Worm (Caenorhabditis elegans) whole organism, L2 larva: ENCODE data around the gene Y39D8A.1.

Experiments used
- C34F6.9 ChIP-seq: fragments of 150-350 bp; optimal IDR thresholded peaks from 2 replicates; lab custom pipeline; 2014; ENCODE audit warnings: missing biosample characterization, missing genetic modification characterization
- R02D3.7 ChIP-seq: fragments of 150-350 bp; optimal IDR thresholded peaks from 2 replicates; lab custom pipeline; 2014; ENCODE audit warnings: missing biosample characterization, missing genetic modification characterization
- ZK546.5 ChIP-seq: sonication (generic microtip); optimal IDR thresholded peaks from 2 replicates; lab custom pipeline; 2017; ENCODE audit warnings: missing biosample characterization, missing genetic modification characterization
- ama-1 ChIP-seq: fragments of 150-350 bp; optimal IDR thresholded peaks from 2 replicates; lab custom pipeline; 2018; ENCODE audit warnings: inconsistent platforms
- blmp-1 ChIP-seq: sonication (generic microtip); optimal IDR thresholded peaks from 2 replicates; lab custom pipeline; 2017; ENCODE audit warnings: missing genetic modification characterization, mild to moderate bottlenecking, missing compliant biosample characterization, antibody characterized with exemption, moderate library complexity; ENCODE audit not compliant: insufficient read depth
- ceh-16 ChIP-seq: fragments of 150-350 bp; optimal IDR thresholded peaks from 2 replicates; lab custom pipeline; 2014; ENCODE audit warnings: missing biosample characterization, missing genetic modification characterization
- ceh-82 ChIP-seq: fragments of 150-350 bp; optimal IDR thresholded peaks from 2 replicates; lab custom pipeline; 2014; ENCODE audit warnings: missing biosample characterization, missing genetic modification characterization
- crh-2 ChIP-seq: sonication (generic microtip); optimal IDR thresholded peaks from 2 replicates; lab custom pipeline; 2017; ENCODE audit warnings: missing biosample characterization, missing genetic modification characterization
- elt-1 ChIP-seq: fragments of 150-350 bp; optimal IDR thresholded peaks from 2 replicates; lab custom pipeline; 2014; ENCODE audit warnings: missing biosample characterization, missing genetic modification characterization
- elt-3 ChIP-seq: sonication (generic microtip); optimal IDR thresholded peaks from 2 replicates; lab custom pipeline; 2017; ENCODE audit warnings: missing biosample characterization, missing genetic modification characterization
- fos-1 ChIP-seq: fragments of 150-350 bp; optimal IDR thresholded peaks from 2 replicates; lab custom pipeline; 2014; ENCODE audit warnings: missing biosample characterization, missing genetic modification characterization
- gmeb-1 ChIP-seq: fragments of 150-350 bp; optimal IDR thresholded peaks from 2 replicates; lab custom pipeline; 2014; ENCODE audit warnings: missing biosample characterization, missing genetic modification characterization
- lin-11 ChIP-seq: fragments of 150-350 bp; sonication (generic microtip); optimal IDR thresholded peaks from 2 replicates; lab custom pipeline; 2014; ENCODE audit warnings: missing biosample characterization, missing genetic modification characterization, inconsistent platforms, mixed read lengths
- lin-13 ChIP-seq: fragments of 150-350 bp; optimal IDR thresholded peaks from 2 replicates; lab custom pipeline; 2014; ENCODE audit warnings: missing biosample characterization, missing genetic modification reagents, missing genetic modification characterization
- lsy-2 ChIP-seq, 2 experiments: fragments of 150-350 bp in 1 of 2; sonication (generic microtip) in 1 of 2; optimal IDR thresholded peaks; 2 replicates each; lab custom pipeline; 2014 to 2017; ENCODE audit warnings: missing biosample characterization in 2 of 2, missing genetic modification characterization in 2 of 2
- mab-5 ChIP-seq: fragments of 150-350 bp; optimal IDR thresholded peaks from 2 replicates; lab custom pipeline; 2014; ENCODE audit warnings: missing biosample characterization, missing genetic modification characterization
- mdl-1 ChIP-seq, 2 experiments: fragments of 150-350 bp in 1 of 2; sonication (generic microtip) in 1 of 2; optimal IDR thresholded peaks; 2 replicates each; lab custom pipeline; 2017; ENCODE audit warnings: missing biosample characterization in 2 of 2, missing genetic modification characterization in 2 of 2
- nhr-10 ChIP-seq: sonication (generic microtip); optimal IDR thresholded peaks from 2 replicates; lab custom pipeline; 2017; ENCODE audit warnings: missing biosample characterization, missing genetic modification characterization
- nhr-129 ChIP-seq: fragments of 150-350 bp; optimal IDR thresholded peaks from 2 replicates; lab custom pipeline; 2014; ENCODE audit warnings: missing biosample characterization, missing genetic modification characterization
- nhr-21 ChIP-seq: fragments of 150-350 bp; optimal IDR thresholded peaks from 2 replicates; lab custom pipeline; 2014; ENCODE audit warnings: missing biosample characterization, missing genetic modification characterization
- nhr-237 ChIP-seq: fragments of 150-350 bp; optimal IDR thresholded peaks from 2 replicates; lab custom pipeline; 2014; ENCODE audit warnings: missing biosample characterization, missing genetic modification characterization
- nhr-25 ChIP-seq: fragments of 150-350 bp; sonication (generic microtip); optimal IDR thresholded peaks from 3 replicates; lab custom pipeline; 2014; ENCODE audit warnings: missing biosample characterization, missing genetic modification characterization
- nhr-6 ChIP-seq: fragments of 150-350 bp; optimal IDR thresholded peaks from 2 replicates; lab custom pipeline; 2014; ENCODE audit warnings: missing biosample characterization, missing genetic modification characterization
- nhr-77 ChIP-seq: fragments of 150-350 bp; optimal IDR thresholded peaks from 2 replicates; lab custom pipeline; 2014; ENCODE audit warnings: missing biosample characterization, missing genetic modification characterization
- peb-1 ChIP-seq: fragments of 150-350 bp; optimal IDR thresholded peaks from 2 replicates; lab custom pipeline; 2014; ENCODE audit warnings: missing biosample characterization, missing genetic modification characterization
- sem-4 ChIP-seq: fragments of 150-350 bp; optimal IDR thresholded peaks from 2 replicates; lab custom pipeline; 2014; ENCODE audit warnings: missing biosample characterization, missing genetic modification reagents, missing genetic modification characterization
- skn-1 ChIP-seq: sonication (generic microtip); optimal IDR thresholded peaks from 2 replicates; lab custom pipeline; 2017; ENCODE audit warnings: missing biosample characterization, missing genetic modification characterization
- sma-3 ChIP-seq: sonication (generic microtip); optimal IDR thresholded peaks from 2 replicates; lab custom pipeline; 2016; ENCODE audit warnings: missing genetic modification reagents, missing genetic modification characterization, missing compliant biosample characterization
- sma-9 ChIP-seq, 2 experiments: fragments of 150-350 bp in 1 of 2; sonication (generic microtip) in 1 of 2; optimal IDR thresholded peaks; 2 replicates each; lab custom pipeline; 2014 to 2016; ENCODE audit warnings: missing genetic modification characterization in 2 of 2, mild to moderate bottlenecking in 1 of 2, missing biosample characterization in 1 of 2, missing compliant biosample characterization in 1 of 2, missing genetic modification reagents in 1 of 2, moderate library complexity in 1 of 2
- snpc-4 ChIP-seq: fragments of 150-350 bp; optimal IDR thresholded peaks from 2 replicates; lab custom pipeline; 2014; ENCODE audit warnings: missing biosample characterization, missing genetic modification characterization
- unc-39 ChIP-seq: fragments of 150-350 bp; optimal IDR thresholded peaks from 2 replicates; lab custom pipeline; 2014; ENCODE audit warnings: missing biosample characterization, missing genetic modification characterization
- unc-62 ChIP-seq: fragments of 150-350 bp; optimal IDR thresholded peaks from 2 replicates; lab custom pipeline; 2014; ENCODE audit warnings: missing biosample characterization, missing genetic modification reagents, missing genetic modification characterization
- zag-1 ChIP-seq: fragments of 150-350 bp; optimal IDR thresholded peaks from 2 replicates; lab custom pipeline; 2014; ENCODE audit warnings: missing biosample characterization, missing genetic modification characterization
- ztf-1 ChIP-seq: fragments of 200-800 bp; sonication (Bioruptor generic); conservative IDR thresholded peaks from 2 replicates; pipeline ENCODE4 v1.3.6; 2022; ENCODE audit warnings: missing genetic modification characterization, missing compliant biosample characterization
- ztf-11 ChIP-seq: sonication (generic microtip); optimal IDR thresholded peaks from 2 replicates; lab custom pipeline; 2017; ENCODE audit warnings: missing biosample characterization, missing genetic modification characterization
- ztf-4 ChIP-seq: fragments of 150-350 bp; optimal IDR thresholded peaks from 2 replicates; lab custom pipeline; 2014; ENCODE audit warnings: missing biosample characterization, missing genetic modification characterization

Y39D8A.1 gene

DNA sequence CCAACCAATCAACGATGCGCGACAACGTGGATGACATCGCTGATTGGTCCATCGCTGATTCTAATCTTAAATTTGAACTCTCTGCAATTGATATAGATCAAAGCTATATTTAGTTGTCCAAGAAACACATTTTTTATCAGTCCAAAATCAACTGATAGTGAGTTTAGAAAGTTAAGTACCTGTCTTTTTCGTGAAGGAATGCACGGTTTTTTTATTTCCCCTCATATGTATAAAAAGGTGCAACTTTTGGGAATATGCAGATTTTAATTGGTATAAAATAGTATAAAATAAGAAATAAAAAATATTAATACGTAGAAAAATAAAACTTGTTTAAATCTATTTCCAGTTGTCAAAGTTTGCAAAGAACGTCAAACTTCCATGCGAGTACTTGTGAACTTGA is at the start of gene Y39D8A.1:
Y39D8A.1 (plus strand) TSS at position 301 of the 400 bp plus-strand sequence.
- TF ChIP-seq mab-5 (tag; lab: Kevin White, UChicago) (no peak), skn-1 (no peak), gmeb-1 (no peak), sma-3 (GFP tag; lab: Kevin White, UChicago) (no peak), nhr-77 (tag; lab: Kevin White, UChicago) (no peak), crh-2 (tag; lab: Kevin White, UChicago) (no peak)

ce11 chrV:370033-370432 is 48.5 kb upstream of the Y39D8A.1 start, which contains the start of gene mltn-7:
Gene mltn-7 (plus strand): TSS chrV:370333.
- TF ChIP-seq mab-5 (tag; lab: Kevin White, UChicago) (no peak), ceh-82 (tag; lab: Kevin White, UChicago) (no peak), blmp-1 (tag; lab: Kevin White, UChicago) (no peak), R02D3.7 (tag; lab: Kevin White, UChicago) (no peak), lin-11 (no peak), lsy-2 (tag; optimal IDR thresholded peaks at IDR 0.05; lab: Kevin White, UChicago) (no peak), ama-1 (lab: Kevin White, UChicago) (no peak), unc-62 (GFP tag; lab: Kevin White, UChicago) (no peak), elt-1 (tag; lab: Kevin White, UChicago) (no peak), mdl-1 (tag; optimal IDR thresholded peaks at IDR 0.05; lab: Kevin White, UChicago) (no peak), ztf-11 (tag; lab: Kevin White, UChicago) (no peak), C34F6.9 (no peak), fos-1 (tag; lab: Kevin White, UChicago) (no peak), ZK546.5 (no peak), skn-1 (no peak), snpc-4 (tag; lab: Kevin White, UChicago) (no peak)

DNA sequence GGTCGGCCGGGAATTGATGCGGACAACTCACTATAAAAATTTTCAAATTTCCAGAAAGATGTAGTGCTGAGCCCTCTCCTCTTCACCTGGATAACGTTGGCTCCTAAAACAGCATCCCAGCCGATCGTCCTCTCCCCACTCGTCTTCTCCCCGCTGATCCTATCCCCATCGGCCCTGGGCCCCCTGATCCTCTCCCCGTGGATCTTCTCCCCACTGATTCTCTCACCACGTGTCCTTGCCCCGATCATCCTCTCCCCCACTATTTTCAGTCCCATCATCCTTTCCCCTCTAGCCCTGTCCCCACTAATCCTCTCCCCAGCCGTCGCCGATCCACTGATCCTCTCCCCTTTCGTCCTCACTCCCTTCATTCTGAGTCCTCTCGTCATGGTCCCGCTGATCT is 45.3 kb upstream of the Y39D8A.1 start:
- TF ChIP-seq ztf-4 (tag; lab: Kevin White, UChicago) = no peak
- no peak for TF ChIP-seq zag-1 (tag; lab: Kevin White, UChicago)
- TF ChIP-seq sma-3 (GFP tag; lab: Kevin White, UChicago) = no peak
- no peak for TF ChIP-seq peb-1
- no peak for TF ChIP-seq ztf-11 (tag; lab: Kevin White, UChicago)
- TF ChIP-seq unc-39 (tag; lab: Kevin White, UChicago) = no peak
- TF ChIP-seq ZK546.5 = no peak

ce11 chrV:376790-377189 is 41.7 kb upstream of the Y39D8A.1 start:
- TF ChIP-seq mab-5 (tag; lab: Kevin White, UChicago) = no peak
- TF ChIP-seq lsy-2 (tag; optimal IDR thresholded peaks at IDR 0.05; lab: Kevin White, UChicago) = no peak
- no peak for TF ChIP-seq skn-1
- TF ChIP-seq fos-1 (tag; lab: Kevin White, UChicago) = peak; percentile 55
- TF ChIP-seq unc-39 (tag; lab: Kevin White, UChicago) = no peak

ce11 chrV:378231-378630 is 40.3 kb upstream of the Y39D8A.1 start:
- TF ChIP-seq sem-4 (tag; lab: Kevin White, UChicago) (no peak), mdl-1 (tag; optimal IDR thresholded peaks at IDR 0.05; lab: Kevin White, UChicago) (no peak), skn-1 (no peak), gmeb-1 (no peak), nhr-6 (tag; lab: Kevin White, UChicago) (no peak), nhr-25 (tag; lab: Kevin White, UChicago) (peak; percentile 40), elt-3 (tag; lab: Kevin White, UChicago) (no peak), nhr-237 (tag; lab: Kevin White, UChicago) (no peak), sma-9 (GFP tag; optimal IDR thresholded peaks at IDR 0.05; lab: Kevin White, UChicago) (peak; percentile 75), sma-9 (tag; optimal IDR thresholded peaks at IDR 0.05; lab: Kevin White, UChicago) (no peak), ztf-11 (tag; lab: Kevin White, UChicago) (no peak), ama-1 (lab: Kevin White, UChicago) (no peak), nhr-129 (tag; lab: Kevin White, UChicago) (no peak), fos-1 (tag; lab: Kevin White, UChicago) (peak; percentile 1), ceh-16 (tag; lab: Kevin White, UChicago) (no peak), C34F6.9 (no peak), nhr-10 (tag; lab: Kevin White, UChicago) (no peak), lin-13 (no peak), zag-1 (tag; lab: Kevin White, UChicago) (no peak), nhr-21 (tag; lab: Kevin White, UChicago) (peak; percentile 31), unc-62 (GFP tag; lab: Kevin White, UChicago) (no peak), ZK546.5 (no peak), blmp-1 (tag; lab: Kevin White, UChicago) (no peak), sma-3 (GFP tag; lab: Kevin White, UChicago) (no peak), ztf-1 (GFP tag; lab: Robert Waterston, UW) (no peak)
